Worm (Caenorhabditis elegans) whole organism, early embryonic: ENCODE measurements around the gene C05C8.1.

Source experiments
- ama-1 ChIP-seq: fragments of 150-350 bp; optimal IDR thresholded peaks from 2 replicates; lab custom pipeline; 2014
- ceh-13 ChIP-seq: fragments of 200-800 bp; sonication (Bioruptor generic); optimal IDR thresholded peaks from 2 replicates; lab custom pipeline; 2018; ENCODE audit warnings: mild to moderate bottlenecking, missing genetic modification characterization, missing compliant biosample characterization
- ets-7 ChIP-seq: sonication (generic microtip); optimal IDR thresholded peaks from 2 replicates; lab custom pipeline; 2016; ENCODE audit warnings: missing genotype, missing genetic modification characterization, missing compliant biosample characterization
- flt-1 ChIP-seq: fragments of 200-800 bp; sonication (Bioruptor generic); IDR thresholded peaks from 2 replicates; pipeline ENCODE4 v1.3.6; 2022; ENCODE audit warnings: missing genetic modification characterization, missing compliant biosample characterization
- hnd-1 ChIP-seq: sonication (generic microtip); optimal IDR thresholded peaks from 2 replicates; lab custom pipeline; 2016; ENCODE audit warnings: missing genetic modification characterization, missing compliant biosample characterization
- tbx-37 ChIP-seq: fragments of 200-800 bp; sonication (Bioruptor generic); conservative IDR thresholded peaks from 2 replicates; pipeline ENCODE4 v1.3.6; 2022; ENCODE audit warnings: missing genetic modification reagents, missing genetic modification characterization, missing compliant biosample characterization
- tra-4 ChIP-seq: sonication (generic microtip); optimal IDR thresholded peaks from 2 replicates; lab custom pipeline; 2017; ENCODE audit warnings: missing genetic modification characterization, missing compliant biosample characterization

- no peak for TF ChIP-seq flt-1 (GFP tag; lab: Robert Waterston, UW)
- no peak for TF ChIP-seq ets-7 (tag; lab: Kevin White, UChicago)
- TF ChIP-seq tra-4 (tag; lab: Kevin White, UChicago): no peak
- TF ChIP-seq hnd-1 (tag; lab: Kevin White, UChicago): no peak
- no peak for TF ChIP-seq ceh-13 (GFP tag; lab: Kevin White, UChicago)
- TF ChIP-seq ama-1 (lab: Kevin White, UChicago): no peak
- TF ChIP-seq tbx-37 (GFP tag; lab: Robert Waterston, UW): no peak
Observed at ce11 chrV:7275491-7275890, 35.9 kb downstream of the C05C8.1 start, which contains the start of gene C13A2.5.
